Fruit fly (Drosophila melanogaster): Measurements from ENCODE around the gene FER.
A peak's percentile ranks its signal among the peaks of the same experiment; 100 is the strongest.

Gene FER

dm6 chr3R:9328812-9329211 lies 65.5 kb downstream of the FER start (continued):
- TF ChIP-seq cg (GFP tag; optimal IDR thresholded peaks at IDR 0.05) (no peak), CG8924 (tag; optimal IDR thresholded peaks at IDR 0.05) (no peak), CG7271 (tag; optimal IDR thresholded peaks at IDR 0.05) (no peak), cad (GFP tag; optimal IDR thresholded peaks at IDR 0.05) (peak; percentile 92), amos (GFP tag; IDR thresholded peaks at IDR 0.05; ENCODE audit: partially characterized antibody) (peak; percentile 51; the same call in 1 of the 2 replicates), CG2199 (GFP tag; IDR thresholded peaks at IDR 0.05) (no peak), chinmo (GFP tag; IDR thresholded peaks at IDR 0.05; ENCODE audit: partially characterized antibody) (0 out of 4 replicates have a peak, but pooled peaks have one; percentile 49), gfzf (GFP tag; optimal IDR thresholded peaks at IDR 0.05) (no peak), disco-r (GFP tag; optimal IDR thresholded peaks at IDR 0.05) (no peak), Hmr (GFP tag; optimal IDR thresholded peaks at IDR 0.05) (no peak), CG33557 (GFP tag; optimal IDR thresholded peaks at IDR 0.05) (no peak), Dbx (GFP tag; IDR thresholded peaks at IDR 0.05) (no peak), Chrac-16 (GFP tag; optimal IDR thresholded peaks at IDR 0.05) (no peak), Nf-YB (GFP tag; optimal IDR thresholded peaks at IDR 0.05) (no peak), Opbp (GFP tag; IDR thresholded peaks at IDR 0.05; ENCODE audit: partially characterized antibody) (peak; percentile 65; the same call in 2 of the 3 replicates), CG6813 (GFP tag; optimal IDR thresholded peaks at IDR 0.05) (no peak), CG12236 (GFP tag; optimal IDR thresholded peaks at IDR 0.05) (no peak), CG6654 (GFP tag; optimal IDR thresholded peaks at IDR 0.05) (peak; percentile 100), CG11085 (GFP tag; IDR thresholded peaks at IDR 0.05) (no peak), CG32767 (GFP tag; IDR thresholded peaks at IDR 0.05) (no peak), Vsx1 (GFP tag; optimal IDR thresholded peaks at IDR 0.05) (no peak), CG1529 (GFP tag; optimal IDR thresholded peaks at IDR 0.05) (no peak), NC2α (GFP tag; optimal IDR thresholded peaks at IDR 0.05) (no peak), CG10959 (GFP tag; IDR thresholded peaks at IDR 0.05) (no peak), CG17186 (GFP tag; optimal IDR thresholded peaks at IDR 0.05) (no peak), CG14965 (GFP tag; optimal IDR thresholded peaks at IDR 0.05; ENCODE audit: borderline replicate concordance) (no peak), aop (GFP tag; IDR thresholded peaks at IDR 0.05) (0 out of 2 replicates have a peak, but pooled peaks have one; percentile 8), HmgZ (tag; optimal IDR thresholded peaks at IDR 0.05) (peak; percentile 43), CG9876 (GFP tag; optimal IDR thresholded peaks at IDR 0.05) (peak; percentile 4), gsb-n (tag; optimal IDR thresholded peaks at IDR 0.05) (peak; percentile 67), lilli (GFP tag; optimal IDR thresholded peaks at IDR 0.05) (peak; percentile 9), CG16863 (GFP tag; optimal IDR thresholded peaks at IDR 0.05) (no peak), CG12104 (GFP tag; optimal IDR thresholded peaks at IDR 0.05) (no peak), CG2116 (GFP tag; optimal IDR thresholded peaks at IDR 0.05) (peak; percentile 14), org-1 (GFP tag; optimal IDR thresholded peaks at IDR 0.05) (no peak), stwl (tag; optimal IDR thresholded peaks at IDR 0.05) (peak; percentile 82), CG13624 (GFP tag; optimal IDR thresholded peaks at IDR 0.05) (peak; percentile 40), shn (GFP tag; optimal IDR thresholded peaks at IDR 0.05) (no peak), CG11695 (GFP tag; IDR thresholded peaks at IDR 0.05) (no peak), TFAM (GFP tag; optimal IDR thresholded peaks at IDR 0.05) (no peak), dmrt99B (tag; optimal IDR thresholded peaks at IDR 0.05) (no peak), CG6254 (GFP tag; optimal IDR thresholded peaks at IDR 0.05) (no peak), Dek (tag; optimal IDR thresholded peaks at IDR 0.05) (peak; percentile 27), CG1024 (GFP tag; IDR thresholded peaks at IDR 0.05) (no peak), bbx (GFP tag; IDR thresholded peaks at IDR 0.05; ENCODE audit: partially characterized antibody) (peak; percentile 43), CG10565 (GFP tag; optimal IDR thresholded peaks at IDR 0.05) (no peak), Dp (GFP tag; optimal IDR thresholded peaks at IDR 0.05) (peak; percentile 87), CG18599 (GFP tag; optimal IDR thresholded peaks at IDR 0.05) (no peak), CG3726 (GFP tag; IDR thresholded peaks at IDR 0.05) (no peak), Tbp (GFP tag; optimal IDR thresholded peaks at IDR 0.05) (no peak), CG13775 (GFP tag; optimal IDR thresholded peaks at IDR 0.05) (no peak)

Data from whole organism, embryonic.